Worm (Caenorhabditis elegans): Measurements from ENCODE around the gene vps-15.

DNA sequence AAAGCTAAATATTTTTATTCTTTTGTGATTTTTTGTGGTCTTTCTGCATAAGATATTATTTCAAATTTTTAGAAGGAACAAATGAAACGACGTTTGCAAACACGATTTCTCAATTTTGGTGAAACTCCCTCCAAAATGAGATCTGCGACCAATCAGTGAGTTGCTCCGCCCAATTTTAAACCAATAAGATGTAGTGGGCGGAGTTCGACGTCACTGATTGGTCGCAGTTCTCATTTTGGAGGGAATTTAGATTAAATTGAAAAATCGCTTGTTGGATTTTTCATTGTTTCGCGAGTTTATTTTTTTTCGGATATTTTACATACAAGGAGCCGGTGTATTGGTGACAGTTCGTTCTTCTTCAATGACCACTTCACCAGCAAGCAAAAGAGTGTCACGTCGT, 5.1 kb downstream of the vps-15 start:
- TF ChIP-seq ama-1 (optimal IDR thresholded peaks at IDR 0.05) = no peak
- TF ChIP-seq rnt-1 (tag; optimal IDR thresholded peaks at IDR 0.05) = no peak
- TF ChIP-seq sox-4 (tag; optimal IDR thresholded peaks at IDR 0.05) = no peak
- no peak for TF ChIP-seq gmeb-2 (tag; optimal IDR thresholded peaks at IDR 0.05)
- TF ChIP-seq fkh-10 (GFP tag; optimal IDR thresholded peaks at IDR 0.05) = no peak
- TF ChIP-seq lim-6 (tag; optimal IDR thresholded peaks at IDR 0.05) = no peak
- TF ChIP-seq pag-3 (tag; optimal IDR thresholded peaks at IDR 0.05; ENCODE audit: borderline replicate concordance) = no peak
- TF ChIP-seq pax-1 (tag; optimal IDR thresholded peaks at IDR 0.05) = no peak
- no peak for TF ChIP-seq nhr-11 (tag; optimal IDR thresholded peaks at IDR 0.05)
- no peak for TF ChIP-seq unc-86 (tag; optimal IDR thresholded peaks at IDR 0.05)
- no peak for TF ChIP-seq lin-11 (tag; optimal IDR thresholded peaks at IDR 0.05)
- TF ChIP-seq zip-5 (tag; optimal IDR thresholded peaks at IDR 0.05) = no peak
- no peak for TF ChIP-seq pqm-1 (tag; optimal IDR thresholded peaks at IDR 0.05)
- TF ChIP-seq K09A11.1 (tag; optimal IDR thresholded peaks at IDR 0.05; ENCODE audit: insufficient read depth) = no peak

Data from whole organism, late embryonic.